Fruit fly (Drosophila melanogaster) S2 (cell line): ENCODE measurements around the gene Polr2M.
A peak's percentile ranks its signal among the peaks of the same experiment; 100 is the strongest.

Experiments
- CG8478 ChIP-seq: fragments of >200 bp; optimal IDR thresholded peaks from 2 replicates; lab custom pipeline; 2018
- CTCF ChIP-seq, 2 experiments: fragments of >200 bp; optimal IDR thresholded peaks; 2 replicates each; lab custom pipeline; 2018

DNA sequence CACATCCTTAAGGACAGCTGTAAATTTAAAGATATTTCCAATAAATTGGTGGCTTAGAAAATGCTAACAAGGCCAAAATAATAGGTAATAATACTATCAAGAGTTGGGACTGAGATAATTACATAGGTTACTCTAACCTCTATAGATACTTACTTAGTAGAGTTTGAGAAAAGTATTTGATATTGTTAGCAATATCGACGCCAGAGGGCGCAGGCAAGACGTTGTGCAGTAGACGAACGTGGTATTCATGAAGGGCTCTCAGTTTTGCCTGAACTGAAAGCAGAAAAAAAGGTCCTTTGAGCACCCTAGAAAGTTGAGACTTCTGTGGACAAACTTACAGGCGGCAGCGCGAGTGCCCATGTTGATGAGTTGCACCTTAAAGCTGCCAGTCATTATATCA, 16.1 kb downstream of the Polr2M start:
- no peak for TF ChIP-seq CG8478 (lab: Kevin White, UChicago)
- TF ChIP-seq CTCF (optimal IDR thresholded peaks at IDR 0.05; lab: Kevin White, UChicago), result peak; percentile 57 to 61
